Fruit fly (Drosophila melanogaster): ENCODE results near the gene LManIII.

The LManIII gene

DNA sequence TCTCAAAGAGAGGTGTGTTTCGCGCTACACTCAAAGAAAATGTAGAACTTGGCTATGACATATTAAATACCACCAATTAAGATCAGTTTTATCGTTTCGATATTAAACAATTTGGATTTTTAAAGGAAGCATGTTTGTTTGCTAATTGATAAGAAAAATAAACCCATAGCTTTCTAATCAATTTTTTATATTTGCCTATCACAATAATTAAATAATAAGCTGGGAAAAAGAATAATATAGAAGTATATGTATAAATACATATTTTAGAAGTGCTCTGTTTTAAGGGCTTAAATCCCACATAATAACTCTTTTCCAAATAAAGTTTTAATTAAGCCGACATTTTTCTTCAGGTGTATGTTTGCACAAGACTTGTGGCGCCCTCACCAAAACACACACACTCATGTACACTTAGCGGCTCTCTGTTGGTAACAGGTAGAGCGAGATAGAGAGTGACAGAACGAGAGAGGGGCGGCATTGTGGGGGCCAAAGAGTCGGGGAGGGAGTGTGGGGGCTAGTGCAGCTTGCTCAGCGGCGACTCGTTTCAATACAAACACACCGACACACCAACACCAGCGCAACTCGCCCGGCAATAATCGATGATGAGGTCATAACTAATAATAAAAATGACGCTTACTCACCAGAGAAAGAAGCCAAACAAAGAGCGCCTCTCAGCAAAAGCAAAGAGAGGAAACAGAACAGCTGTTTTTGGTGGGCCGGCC, 50.7 kb downstream of the LManIII start (continued):
- TF ChIP-seq CG10267 (tag; optimal IDR thresholded peaks at IDR 0.05): peak; percentile 85
- peak; percentile 75 for TF ChIP-seq CG12299 (tag; optimal IDR thresholded peaks at IDR 0.05)
- TF ChIP-seq CG16863 (GFP tag; optimal IDR thresholded peaks at IDR 0.05): peak; percentile 66
- no peak for TF ChIP-seq usp (GFP tag; optimal IDR thresholded peaks at IDR 0.05)
- TF ChIP-seq bigmax (GFP tag; optimal IDR thresholded peaks at IDR 0.05): no peak
- peak; percentile 72 for TF ChIP-seq CG6254 (GFP tag; optimal IDR thresholded peaks at IDR 0.05)
- peak; percentile 68 for TF ChIP-seq Lhr (GFP tag; optimal IDR thresholded peaks at IDR 0.05)
- TF ChIP-seq org-1 (GFP tag; optimal IDR thresholded peaks at IDR 0.05): peak; percentile 89
- TF ChIP-seq CG17359 (tag; optimal IDR thresholded peaks at IDR 0.05): peak; percentile 87
- TF ChIP-seq HmgZ (tag; optimal IDR thresholded peaks at IDR 0.05): peak; percentile 87
- peak; percentile 66 for TF ChIP-seq ap (GFP tag; IDR thresholded peaks at IDR 0.05)
- peak; percentile 96 for TF ChIP-seq CG2678 (tag; optimal IDR thresholded peaks at IDR 0.05)
- TF ChIP-seq CG34224 (GFP tag; IDR thresholded peaks at IDR 0.05; ENCODE audit: partially characterized antibody): peak; percentile 76
- TF ChIP-seq CG17802 (tag; optimal IDR thresholded peaks at IDR 0.05): no peak
- TF ChIP-seq CG12219 (GFP tag; optimal IDR thresholded peaks at IDR 0.05): peak; percentile 78
- TF ChIP-seq CG15514 (GFP tag; optimal IDR thresholded peaks at IDR 0.05): peak; percentile 63
- no peak for TF ChIP-seq CG11696 (GFP tag; IDR thresholded peaks at IDR 0.05)
- no peak for TF ChIP-seq p53 (GFP tag; optimal IDR thresholded peaks at IDR 0.05)
- TF ChIP-seq CG13424 (tag; optimal IDR thresholded peaks at IDR 0.05): peak; percentile 93
- no peak for TF ChIP-seq sim (GFP tag; IDR thresholded peaks at IDR 0.05)
- peak; percentile 78 for TF ChIP-seq zfh1 (GFP tag; IDR thresholded peaks at IDR 0.05)
- TF ChIP-seq CG9437 (GFP tag; optimal IDR thresholded peaks at IDR 0.05): peak; percentile 93
- TF ChIP-seq Ets97D (GFP tag; optimal IDR thresholded peaks at IDR 0.05): no peak
- peak; percentile 59 for TF ChIP-seq nom (GFP tag; optimal IDR thresholded peaks at IDR 0.05)
- TF ChIP-seq CG11456 (GFP tag; IDR thresholded peaks at IDR 0.05): peak; percentile 78
- TF ChIP-seq Chrac-16 (GFP tag; optimal IDR thresholded peaks at IDR 0.05): peak; percentile 85
- no peak for TF ChIP-seq ab (GFP tag; optimal IDR thresholded peaks at IDR 0.05)
- no peak for TF ChIP-seq Neu2 (GFP tag; optimal IDR thresholded peaks at IDR 0.05; ENCODE audit: borderline replicate concordance)
- no peak for TF ChIP-seq lov (optimal IDR thresholded peaks at IDR 0.05)
- TF ChIP-seq lov (GFP tag; IDR thresholded peaks at IDR 0.05): peak; percentile 60; the same call in 1 of the 3 replicates
- TF ChIP-seq salm (tag; optimal IDR thresholded peaks at IDR 0.05): peak; percentile 81
- TF ChIP-seq Tbp (GFP tag; optimal IDR thresholded peaks at IDR 0.05): no peak
- TF ChIP-seq luna (GFP tag; optimal IDR thresholded peaks at IDR 0.05): no peak
- TF ChIP-seq CG3726 (GFP tag; IDR thresholded peaks at IDR 0.05): 0 out of 3 replicates have a peak, but pooled peaks have one; percentile 50
- TF ChIP-seq chif (GFP tag; optimal IDR thresholded peaks at IDR 0.05): peak; percentile 46 to 73
- TF ChIP-seq Sin3A (optimal IDR thresholded peaks at IDR 0.05): no peak
- TF ChIP-seq scrt (GFP tag; optimal IDR thresholded peaks at IDR 0.05): peak; percentile 88
- TF ChIP-seq slp2 (GFP tag; optimal IDR thresholded peaks at IDR 0.05): peak; percentile 48
- TF ChIP-seq nau (GFP tag; optimal IDR thresholded peaks at IDR 0.05): peak; percentile 89
- TF ChIP-seq Dad (GFP tag; optimal IDR thresholded peaks at IDR 0.05): peak; percentile 64
- TF ChIP-seq CG43689 (GFP tag; IDR thresholded peaks at IDR 0.05): peak; percentile 38; the same call in 1 of the 2 replicates
- no peak for TF ChIP-seq tna (GFP tag; IDR thresholded peaks at IDR 0.05; ENCODE audit: partially characterized antibody)
- peak; percentile 81 for TF ChIP-seq Nf-YB (GFP tag; optimal IDR thresholded peaks at IDR 0.05)
- peak; percentile 51 for TF ChIP-seq fu2 (GFP tag; optimal IDR thresholded peaks at IDR 0.05)
- peak; percentile 94 for TF ChIP-seq CG10209 (GFP tag; optimal IDR thresholded peaks at IDR 0.05)
- TF ChIP-seq CG10543 (GFP tag; optimal IDR thresholded peaks at IDR 0.05): peak; percentile 89
- no peak for TF ChIP-seq Lim3 (GFP tag; IDR thresholded peaks at IDR 0.05)
- peak; percentile 73 for TF ChIP-seq CG10366 (GFP tag; IDR thresholded peaks at IDR 0.05)
- TF ChIP-seq ro (GFP tag; IDR thresholded peaks at IDR 0.05): 0 out of 2 replicates have a peak, but pooled peaks have one; percentile 49
- TF ChIP-seq croc (GFP tag; conservative IDR thresholded peaks at IDR 0.05): peak; percentile 49; the same call in 2 of the 3 replicates

All from whole organism, embryonic.